Worm (Caenorhabditis elegans): ENCODE measurements around the gene srw-11.
"Not testable (repeated sequence)": the region's sequence is repeated elsewhere in the genome, so short reads cannot be mapped to it uniquely, and the experiment has no call there.

- TF ChIP-seq pha-4 (tag; optimal IDR thresholded peaks at IDR 0.05); gmeb-2 (tag; optimal IDR thresholded peaks at IDR 0.05); odd-2 (tag; optimal IDR thresholded peaks at IDR 0.05); ceh-2 (tag; optimal IDR thresholded peaks at IDR 0.05); C38D4.7 (GFP tag; optimal IDR thresholded peaks at IDR 0.05); pqm-1 (tag; optimal IDR thresholded peaks at IDR 0.05); sox-2 (GFP tag; IDR thresholded peaks at IDR 0.05); T23F11.4 (GFP tag; optimal IDR thresholded peaks at IDR 0.05); nfya-1 (tag; optimal IDR thresholded peaks at IDR 0.05); nhr-11 (tag; optimal IDR thresholded peaks at IDR 0.05); npax-4 (tag; optimal IDR thresholded peaks at IDR 0.05); ceh-24 (tag; optimal IDR thresholded peaks at IDR 0.05): not testable (repeated sequence)
Measured at ce11 chrV:15215175-15215574, 24.9 kb downstream of the srw-11 start, which contains the start of gene sri-26.
